Fruit fly (Drosophila melanogaster) whole organism, embryonic: ENCODE data around the gene NimC3.

Experiments used
- Awh ChIP-seq: fragments of 200-800 bp; sonication (Bioruptor generic); IDR thresholded peaks from 2 replicates; pipeline ENCODE4, ENCODE4 v1.3.6; 2022; ENCODE audit warnings: missing biosample characterization, missing genetic modification characterization
- Bdp1 ChIP-seq: fragments of 200-800 bp; sonication (Bioruptor generic); optimal IDR thresholded peaks from 3 replicates; lab custom pipeline; 2016; ENCODE audit warnings: missing biosample characterization, missing genetic modification characterization
- Bgb ChIP-seq: fragments of 200-800 bp; sonication (Bioruptor generic); IDR thresholded peaks from 2 replicates; pipeline ENCODE4 v1.3.6; 2022; ENCODE audit warnings: missing biosample characterization, missing genetic modification characterization; ENCODE audit not compliant: partially characterized antibody
- CG10543 ChIP-seq: fragments of 200-800 bp; sonication (Bioruptor generic); optimal IDR thresholded peaks from 3 replicates; lab custom pipeline; 2017; ENCODE audit warnings: missing biosample characterization, mild to moderate bottlenecking, missing genetic modification characterization, moderate library complexity
- CG10565 ChIP-seq: fragments of 200-800 bp; sonication (Bioruptor generic); optimal IDR thresholded peaks from 3 replicates; lab custom pipeline; 2016; ENCODE audit warnings: missing biosample characterization, mild to moderate bottlenecking, missing genetic modification characterization
- CG10959 ChIP-seq: fragments of 200-800 bp; sonication (Bioruptor generic); IDR thresholded peaks from 2 replicates; pipeline ENCODE4 v1.3.6; 2022; ENCODE audit warnings: missing biosample characterization, missing genetic modification characterization
- CG11456 ChIP-seq: fragments of 200-800 bp; sonication (Bioruptor generic); IDR thresholded peaks from 3 replicates; pipeline ENCODE4 v1.3.6; 2022; ENCODE audit warnings: missing biosample characterization, missing genetic modification characterization
- CG12391 ChIP-seq: fragments of 200-800 bp; sonication (Bioruptor generic); optimal IDR thresholded peaks from 3 replicates; lab custom pipeline; 2018; ENCODE audit warnings: missing biosample characterization, mild to moderate bottlenecking, missing genetic modification characterization, moderate library complexity
- CG13123 ChIP-seq: fragments of 200-800 bp; sonication (Bioruptor generic); optimal IDR thresholded peaks from 2 replicates; lab custom pipeline; 2016; ENCODE audit warnings: missing biosample characterization, missing genetic modification characterization
- CG13287 ChIP-seq: fragments of 200-800 bp; sonication (Bioruptor generic); IDR thresholded peaks from 2 replicates; pipeline ENCODE4 v1.3.6; 2022; ENCODE audit warnings: missing biosample characterization, missing genetic modification characterization; ENCODE audit not compliant: partially characterized antibody
- CG15073 ChIP-seq: fragments of 200-800 bp; sonication (Bioruptor generic); optimal IDR thresholded peaks from 2 replicates; lab custom pipeline; 2016; ENCODE audit warnings: missing biosample characterization, missing genetic modification characterization
- CG1529 ChIP-seq: fragments of 200-800 bp; sonication (Bioruptor generic); optimal IDR thresholded peaks from 3 replicates; lab custom pipeline; 2018; ENCODE audit warnings: missing biosample characterization, missing genetic modification characterization
- CG15479 ChIP-seq: fragments of 200-800 bp; sonication (Bioruptor generic); optimal IDR thresholded peaks from 3 replicates; lab custom pipeline; 2019; ENCODE audit warnings: missing biosample characterization, mild to moderate bottlenecking, missing genetic modification characterization, moderate library complexity
- CG17361 ChIP-seq: fragments of 200-800 bp; sonication (Bioruptor generic); IDR thresholded peaks from 3 replicates; pipeline ENCODE4 v1.3.6; 2022; ENCODE audit warnings: missing biosample characterization, missing genetic modification characterization
- CG17568 ChIP-seq: fragments of 200-800 bp; sonication (Bioruptor generic); optimal IDR thresholded peaks from 2 replicates; lab custom pipeline; 2018; ENCODE audit warnings: missing biosample characterization, mild to moderate bottlenecking, missing genetic modification characterization, moderate library complexity
- CG17802 ChIP-seq: fragments of 200-800 bp; sonication (Bioruptor generic); optimal IDR thresholded peaks from 2 replicates; lab custom pipeline; 2018; ENCODE audit warnings: missing biosample characterization, mild to moderate bottlenecking, missing genetic modification characterization, moderate library complexity
- CG30403 ChIP-seq: fragments of 200-800 bp; sonication (Bioruptor generic); optimal IDR thresholded peaks from 3 replicates; lab custom pipeline; 2016; ENCODE audit warnings: missing biosample characterization, missing genetic modification characterization
- CG31441 ChIP-seq: fragments of 200-800 bp; sonication (Bioruptor generic); IDR thresholded peaks from 2 replicates; pipeline ENCODE4 v1.3.6; 2022; ENCODE audit warnings: missing biosample characterization, missing genetic modification characterization
- CG3847 ChIP-seq: fragments of 200-800 bp; sonication (Bioruptor generic); IDR thresholded peaks from 2 replicates; pipeline ENCODE4 v1.3.6; 2022; ENCODE audit warnings: missing biosample characterization, missing genetic modification characterization
- CG5953 ChIP-seq: fragments of 200-800 bp; sonication (Bioruptor generic); IDR thresholded peaks from 2 replicates; pipeline ENCODE4 v1.3.6; 2022; ENCODE audit warnings: missing biosample characterization, missing genetic modification characterization
- CG8089 ChIP-seq: fragments of 200-800 bp; sonication (Bioruptor generic); optimal IDR thresholded peaks from 3 replicates; lab custom pipeline; 2016; ENCODE audit warnings: missing biosample characterization, missing genetic modification characterization
- CG9437 ChIP-seq: fragments of 200-800 bp; sonication (Bioruptor generic); optimal IDR thresholded peaks from 2 replicates; lab custom pipeline; 2018; ENCODE audit warnings: missing biosample characterization, mild to moderate bottlenecking, missing genetic modification characterization
- D19A ChIP-seq: fragments of 200-800 bp; optimal IDR thresholded peaks from 3 replicates; lab custom pipeline; 2019; ENCODE audit warnings: missing biosample characterization, mild to moderate bottlenecking, missing genetic modification characterization, moderate library complexity
- ERR ChIP-seq: fragments of 200-800 bp; sonication (Bioruptor generic); optimal IDR thresholded peaks from 2 replicates; lab custom pipeline; 2016; ENCODE audit warnings: missing biosample characterization, missing genetic modification characterization
- Ets65A ChIP-seq: fragments of 200-800 bp; sonication (Bioruptor generic); peaks from one replicate; lab custom pipeline; 2016; ENCODE audit warnings: missing biosample characterization, missing genetic modification characterization
- HHEX ChIP-seq: fragments of 200-800 bp; sonication (Bioruptor generic); optimal IDR thresholded peaks from 3 replicates; lab custom pipeline; 2017; ENCODE audit warnings: missing biosample characterization, mild to moderate bottlenecking, missing genetic modification characterization, missing genetic modification reagents
- Hr3 ChIP-seq: fragments of 200-800 bp; sonication (Bioruptor generic); optimal IDR thresholded peaks from 3 replicates; lab custom pipeline; 2016; ENCODE audit warnings: missing biosample characterization, missing genetic modification characterization
- Lpt ChIP-seq: fragments of >200 bp; optimal IDR thresholded peaks from 2 replicates; lab custom pipeline; 2018; ENCODE audit warnings: missing biosample characterization, missing genetic modification characterization
- Neu2 ChIP-seq: fragments of 200-800 bp; sonication (Bioruptor generic); optimal IDR thresholded peaks from 3 replicates; lab custom pipeline; 2016; ENCODE audit warnings: missing biosample characterization, missing genetic modification characterization, borderline replicate concordance
- Oli ChIP-seq: fragments of 200-800 bp; sonication (Bioruptor generic); optimal IDR thresholded peaks from 2 replicates; lab custom pipeline; 2018; ENCODE audit warnings: missing biosample characterization, mild to moderate bottlenecking, missing genetic modification characterization, moderate library complexity
- Ravus ChIP-seq: fragments of 200-800 bp; sonication (Bioruptor generic); IDR thresholded peaks from 2 replicates; pipeline ENCODE4 v1.3.6; 2022; ENCODE audit warnings: missing biosample characterization, missing genetic modification characterization
- aop ChIP-seq: fragments of 200-800 bp; sonication (Bioruptor generic); IDR thresholded peaks from 2 replicates; pipeline ENCODE4 v1.3.6; 2022; ENCODE audit warnings: missing biosample characterization, missing genetic modification characterization
- bcd ChIP-seq: fragments of 200-800 bp; sonication (Bioruptor generic); optimal IDR thresholded peaks from 2 replicates; lab custom pipeline; 2017; ENCODE audit warnings: missing biosample characterization, mild to moderate bottlenecking, missing genetic modification characterization
- cato ChIP-seq: fragments of 200-800 bp; sonication (Bioruptor generic); optimal IDR thresholded peaks from 2 replicates; lab custom pipeline; 2016; ENCODE audit warnings: missing biosample characterization, missing genetic modification characterization, borderline replicate concordance
- dimm ChIP-seq: fragments of 200-800 bp; sonication (Bioruptor generic); IDR thresholded peaks from 2 replicates; pipeline ENCODE4 v1.3.6; 2022; ENCODE audit warnings: missing biosample characterization, missing genetic modification characterization
- dmrt99B ChIP-seq: fragments of 200-800 bp; sonication (Bioruptor generic); optimal IDR thresholded peaks from 2 replicates; lab custom pipeline; 2018; ENCODE audit warnings: missing biosample characterization, mild to moderate bottlenecking, missing genetic modification characterization, moderate library complexity
- dpn ChIP-seq, 2 experiments: fragments of 200-800 bp; sonication (Bioruptor generic); optimal IDR thresholded peaks; 3 replicates each; lab custom pipeline; 2016; ENCODE audit warnings: missing biosample characterization in 2 of 2, missing genetic modification characterization in 2 of 2
- eyg ChIP-seq: fragments of 200-800 bp; sonication (Bioruptor generic); optimal IDR thresholded peaks from 3 replicates; lab custom pipeline; 2016; ENCODE audit warnings: missing biosample characterization, missing genetic modification characterization
- hkb ChIP-seq, 2 experiments: fragments of 200-800 bp in 1 of 2; fragments of >200 bp in 1 of 2; sonication (Bioruptor generic) in 1 of 2; IDR thresholded peaks in 1 of 2; optimal IDR thresholded peaks in 1 of 2; 2 replicates each; pipeline versions ENCODE4 v1.3.6 to Lab custom; 2017 to 2022; ENCODE audit warnings: missing biosample characterization in 1 of 2, missing genetic modification characterization in 1 of 2
- kni ChIP-seq: fragments of 200-800 bp; sonication (Bioruptor generic); optimal IDR thresholded peaks from 3 replicates; lab custom pipeline; 2017; ENCODE audit warnings: mild to moderate bottlenecking, missing biosample characterization, missing genetic modification reagents, missing genetic modification characterization
- lab ChIP-seq: fragments of 200-800 bp; sonication (Bioruptor generic); optimal IDR thresholded peaks from 3 replicates; lab custom pipeline; 2017; ENCODE audit warnings: missing biosample characterization, missing genetic modification characterization, mild to moderate bottlenecking, moderate library complexity, missing genetic modification reagents
- p53 ChIP-seq: fragments of 200-800 bp; sonication (Bioruptor generic); optimal IDR thresholded peaks from 2 replicates; lab custom pipeline; 2016; ENCODE audit warnings: missing biosample characterization, missing genetic modification characterization
- sens-2 ChIP-seq: fragments of 200-800 bp; sonication (Bioruptor generic); IDR thresholded peaks from 2 replicates; pipeline ENCODE4 v1.3.6; 2022; ENCODE audit warnings: missing biosample characterization, missing genetic modification characterization
- seq ChIP-seq: fragments of 200-800 bp; sonication (Bioruptor generic); IDR thresholded peaks from 2 replicates; pipeline ENCODE4 v1.3.6; 2022; ENCODE audit warnings: missing biosample characterization, missing genetic modification characterization
- so ChIP-seq: fragments of 200-800 bp; sonication (Bioruptor generic); IDR thresholded peaks from 3 replicates; pipeline ENCODE4 v1.3.6; 2022; ENCODE audit warnings: missing biosample characterization, missing genetic modification characterization
- tna ChIP-seq: fragments of 200-800 bp; sonication (Bioruptor generic); IDR thresholded peaks from 2 replicates; pipeline ENCODE4 v1.3.6; 2022; ENCODE audit warnings: missing biosample characterization, missing genetic modification characterization; ENCODE audit not compliant: partially characterized antibody
- trem ChIP-seq: fragments of 200-800 bp; optimal IDR thresholded peaks from 3 replicates; lab custom pipeline; 2019; ENCODE audit warnings: missing biosample characterization, mild to moderate bottlenecking, missing genetic modification characterization, moderate library complexity
- vfl ChIP-seq: fragments of 200-800 bp; sonication (Bioruptor generic); optimal IDR thresholded peaks from 2 replicates; lab custom pipeline; 2016; ENCODE audit warnings: missing biosample characterization, missing genetic modification characterization
- vvl ChIP-seq: fragments of 200-800 bp; sonication (Bioruptor generic); IDR thresholded peaks from 2 replicates; pipeline ENCODE4 v1.3.6; 2022; ENCODE audit warnings: missing biosample characterization, missing genetic modification characterization

NimC3 gene

DNA sequence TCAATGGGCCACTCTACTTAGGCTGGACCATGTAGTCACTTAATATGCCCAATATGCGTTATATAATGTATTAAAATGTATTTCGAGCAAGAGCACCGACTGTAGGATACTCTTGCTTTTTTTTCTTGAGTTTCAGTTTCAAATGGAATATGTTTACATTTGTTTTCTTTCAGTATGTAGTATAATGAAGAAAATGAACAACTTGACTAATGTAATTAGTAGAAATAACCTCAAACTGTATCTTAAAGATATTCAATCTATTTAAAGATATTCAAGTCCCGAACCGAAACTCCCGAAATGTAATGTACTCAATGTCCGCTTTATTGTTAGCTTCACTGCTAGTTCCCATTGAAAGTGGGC lies 4.7 kb upstream of the NimC3 start (continued):
- no peak for TF ChIP-seq Bdp1 (GFP tag; lab: Kevin White, UChicago)
- no peak for TF ChIP-seq CG17568 (GFP tag; lab: Kevin White, UChicago)
- no peak for TF ChIP-seq Ravus
- peak; percentile 44 for TF ChIP-seq CG31441
- peak; percentile 65 for TF ChIP-seq dmrt99B
- no peak for TF ChIP-seq CG11456 (GFP tag; lab: Robert Waterston, UW)
- no peak for TF ChIP-seq so (GFP tag; lab: Robert Waterston, UW)
- TF ChIP-seq dimm (GFP tag; lab: Robert Waterston, UW) = no peak
- TF ChIP-seq CG17361 = peak; percentile 48; the same call in 1 of the 3 replicates
- TF ChIP-seq seq (GFP tag; lab: Robert Waterston, UW) = no peak
- TF ChIP-seq CG10959 (GFP tag; lab: Robert Waterston, UW) = no peak
- TF ChIP-seq bcd = peak; percentile 28
- TF ChIP-seq vvl = peak; percentile 34; the same call in 1 of the 2 replicates
- TF ChIP-seq CG3847 (GFP tag; lab: Robert Waterston, UW) = 0 out of 2 replicates have a peak, but pooled peaks have one; percentile 24
- TF ChIP-seq Oli (tag; lab: Kevin White, UChicago) = peak; percentile 76
- no peak for TF ChIP-seq CG13287 (GFP tag; lab: Robert Waterston, UW)
- TF ChIP-seq CG8089 (GFP tag; lab: Kevin White, UChicago) = no peak
- 0 out of 2 replicates have a peak, but pooled peaks have one; percentile 5 for TF ChIP-seq Awh (GFP tag; lab: Robert Waterston, UW)
- TF ChIP-seq hkb (optimal IDR thresholded peaks at IDR 0.05; lab: Kevin White, UChicago) = no peak
- TF ChIP-seq hkb (GFP tag; IDR thresholded peaks at IDR 0.05; lab: Robert Waterston, UW) = no peak
- no peak for TF ChIP-seq aop (GFP tag; lab: Robert Waterston, UW)
- TF ChIP-seq vfl (GFP tag; lab: Kevin White, UChicago) = no peak
- TF ChIP-seq CG17802 (tag; lab: Kevin White, UChicago) = no peak
- TF ChIP-seq CG30403 (GFP tag; lab: Kevin White, UChicago) = peak; percentile 67
- peak; percentile 22 for TF ChIP-seq cato (GFP tag; lab: Kevin White, UChicago)
- no peak for TF ChIP-seq CG10543 (GFP tag; lab: Kevin White, UChicago)
- no peak for TF ChIP-seq CG13123 (GFP tag; lab: Kevin White, UChicago)
- no peak for TF ChIP-seq Lpt (GFP tag; lab: Kevin White, UChicago)
- peak; percentile 31 for TF ChIP-seq CG9437
- peak; percentile 54 for TF ChIP-seq CG12391 (tag; lab: Kevin White, UChicago)
- peak; percentile 59 for TF ChIP-seq Hr3 (GFP tag; lab: Kevin White, UChicago)
- no peak for TF ChIP-seq CG15073 (GFP tag; lab: Kevin White, UChicago)
- no peak for TF ChIP-seq p53 (GFP tag; lab: Kevin White, UChicago)
- TF ChIP-seq CG15479 = no peak
- peak; percentile 99 for TF ChIP-seq D19A (tag; lab: Kevin White, UChicago)
- TF ChIP-seq, all 482 proteins: peak for 94

- TF ChIP-seq CG1529 (GFP tag; lab: Kevin White, UChicago) = peak; percentile 100
- TF ChIP-seq CG10565 (GFP tag; lab: Kevin White, UChicago) = peak; percentile 99
- peak; percentile 100 for TF ChIP-seq kni
- TF ChIP-seq CG30403 (GFP tag; lab: Kevin White, UChicago) = peak; percentile 92
- peak; percentile 95 for TF ChIP-seq vfl (GFP tag; lab: Kevin White, UChicago)
- peak; percentile 100 for TF ChIP-seq Awh (GFP tag; lab: Robert Waterston, UW)
- TF ChIP-seq HHEX (GFP tag; lab: Kevin White, UChicago) = peak; percentile 100
- TF ChIP-seq ERR (GFP tag; lab: Kevin White, UChicago) = peak; percentile 98
- TF ChIP-seq CG5953 = peak; percentile 99
- peak; percentile 48; the same call in 1 of the 2 replicates for TF ChIP-seq Bgb (GFP tag; lab: Robert Waterston, UW)
- peak; percentile 100 for TF ChIP-seq lab
- TF ChIP-seq CG15073 (GFP tag; lab: Kevin White, UChicago) = peak; percentile 91
- 0 out of 2 replicates have a peak, but pooled peaks have one; percentile 35 for TF ChIP-seq tna (GFP tag; lab: Robert Waterston, UW)
- TF ChIP-seq Neu2 (GFP tag; lab: Kevin White, UChicago) = peak; percentile 94
- TF ChIP-seq Ets65A (GFP tag; lab: Kevin White, UChicago) = peak; percentile 96
- TF ChIP-seq dpn (GFP tag; optimal IDR thresholded peaks at IDR 0.05; lab: Kevin White, UChicago) = peak; percentile 96 to 99
- TF ChIP-seq cato (GFP tag; lab: Kevin White, UChicago) = peak; percentile 99
- peak; percentile 98 for TF ChIP-seq sens-2
- TF ChIP-seq eyg (GFP tag; lab: Kevin White, UChicago) = peak; percentile 100
- TF ChIP-seq trem = peak; percentile 93
Measured at dm6 chr2L:14024051-14024745, 4.2 kb upstream of the NimC3 start.
